Fruit fly (Drosophila melanogaster) whole organism, adult: ENCODE data around the gene pros.
A peak's percentile ranks its signal among the peaks of the same experiment; 100 is the strongest.

Source experiments
- CG11617 ChIP-seq: fragments of 200-800 bp; sonication (Bioruptor generic); optimal IDR thresholded peaks from 2 replicates; lab custom pipeline; 2017; ENCODE audit warnings: mild to moderate bottlenecking, missing biosample characterization, missing genetic modification reagents, missing genetic modification characterization
- CG12768 ChIP-seq: fragments of 200-800 bp; sonication (Bioruptor generic); optimal IDR thresholded peaks from 2 replicates; lab custom pipeline; 2017; ENCODE audit warnings: missing biosample characterization, missing genetic modification characterization, mild to moderate bottlenecking, moderate library complexity, missing genetic modification reagents
- CG14711 ChIP-seq: fragments of 200-800 bp; sonication (Bioruptor generic); optimal IDR thresholded peaks from 2 replicates; lab custom pipeline; 2018; ENCODE audit warnings: missing biosample characterization, mild to moderate bottlenecking, missing genetic modification characterization, moderate library complexity
- CG1620 ChIP-seq: fragments of 200-800 bp; sonication (Bioruptor generic); optimal IDR thresholded peaks from 2 replicates; lab custom pipeline; 2016; ENCODE audit warnings: missing biosample characterization, missing genetic modification characterization
- CG33017 ChIP-seq: fragments of 200-800 bp; sonication (Bioruptor generic); optimal IDR thresholded peaks from 2 replicates; lab custom pipeline; 2018; ENCODE audit warnings: missing biosample characterization, mild to moderate bottlenecking, missing genetic modification characterization, moderate library complexity
- CG5204 ChIP-seq: fragments of 200-800 bp; sonication (Bioruptor generic); optimal IDR thresholded peaks from 2 replicates; lab custom pipeline; 2016; ENCODE audit warnings: missing biosample characterization, missing genetic modification characterization
- CG7045 ChIP-seq: fragments of 200-800 bp; sonication (Bioruptor generic); optimal IDR thresholded peaks from 2 replicates; lab custom pipeline; 2017; ENCODE audit warnings: missing biosample characterization, mild to moderate bottlenecking, missing genetic modification characterization
- CG7101 ChIP-seq: fragments of 200-800 bp; sonication (Bioruptor generic); optimal IDR thresholded peaks from 2 replicates; lab custom pipeline; 2018; ENCODE audit warnings: missing biosample characterization, mild to moderate bottlenecking, missing genetic modification characterization, moderate library complexity
- Clk ChIP-seq: fragments of 200-800 bp; sonication (Bioruptor generic); optimal IDR thresholded peaks from 2 replicates; lab custom pipeline; 2017; ENCODE audit warnings: missing biosample characterization, missing genetic modification characterization
- Crg-1 ChIP-seq: fragments of 200-800 bp; sonication (Bioruptor generic); optimal IDR thresholded peaks from 2 replicates; lab custom pipeline; 2016; ENCODE audit warnings: missing biosample characterization, missing genetic modification characterization
- Hr96 ChIP-seq: fragments of 200-800 bp; sonication (Bioruptor generic); optimal IDR thresholded peaks from 2 replicates; lab custom pipeline; 2016; ENCODE audit warnings: missing biosample characterization, missing genetic modification characterization
- Mnt ChIP-seq: fragments of 200-800 bp; sonication (Bioruptor generic); optimal IDR thresholded peaks from 2 replicates; lab custom pipeline; 2016; ENCODE audit warnings: missing biosample characterization, mild to moderate bottlenecking, missing genetic modification characterization
- bab1 ChIP-seq: fragments of 200-800 bp; sonication (Bioruptor generic); optimal IDR thresholded peaks from 3 replicates; lab custom pipeline; 2019; ENCODE audit warnings: missing biosample characterization, mild to moderate bottlenecking, missing genetic modification characterization, moderate library complexity
- cic ChIP-seq: fragments of 200-800 bp; sonication (Bioruptor generic); optimal IDR thresholded peaks from 2 replicates; lab custom pipeline; 2017; ENCODE audit warnings: missing biosample characterization, mild to moderate bottlenecking, missing genetic modification characterization, moderate library complexity
- cnc ChIP-seq, 2 experiments: fragments of >200 bp; optimal IDR thresholded peaks; 2 replicates each; lab custom pipeline; 2017
- kay ChIP-seq: fragments of 200-800 bp; sonication (Bioruptor generic); peaks from one replicate; lab custom pipeline; 2016; ENCODE audit warnings: missing biosample characterization, missing genetic modification characterization, borderline replicate concordance
- ovo ChIP-seq: fragments of 200-800 bp; sonication (Bioruptor generic); optimal IDR thresholded peaks from 2 replicates; lab custom pipeline; 2016; ENCODE audit warnings: missing biosample characterization, missing genetic modification characterization
- pad ChIP-seq: fragments of 200-800 bp; sonication (Bioruptor generic); optimal IDR thresholded peaks from 3 replicates; lab custom pipeline; 2017; ENCODE audit warnings: missing biosample characterization, missing genetic modification characterization, mild to moderate bottlenecking, moderate library complexity, missing genetic modification reagents
- tj ChIP-seq: fragments of 200-800 bp; sonication (Bioruptor generic); optimal IDR thresholded peaks from 3 replicates; lab custom pipeline; 2017; ENCODE audit warnings: missing biosample characterization, mild to moderate bottlenecking, missing genetic modification characterization, moderate library complexity
- toe ChIP-seq: fragments of 200-800 bp; sonication (Bioruptor generic); optimal IDR thresholded peaks from 2 replicates; lab custom pipeline; 2016; ENCODE audit warnings: missing biosample characterization, missing genetic modification characterization

Gene pros

DNA sequence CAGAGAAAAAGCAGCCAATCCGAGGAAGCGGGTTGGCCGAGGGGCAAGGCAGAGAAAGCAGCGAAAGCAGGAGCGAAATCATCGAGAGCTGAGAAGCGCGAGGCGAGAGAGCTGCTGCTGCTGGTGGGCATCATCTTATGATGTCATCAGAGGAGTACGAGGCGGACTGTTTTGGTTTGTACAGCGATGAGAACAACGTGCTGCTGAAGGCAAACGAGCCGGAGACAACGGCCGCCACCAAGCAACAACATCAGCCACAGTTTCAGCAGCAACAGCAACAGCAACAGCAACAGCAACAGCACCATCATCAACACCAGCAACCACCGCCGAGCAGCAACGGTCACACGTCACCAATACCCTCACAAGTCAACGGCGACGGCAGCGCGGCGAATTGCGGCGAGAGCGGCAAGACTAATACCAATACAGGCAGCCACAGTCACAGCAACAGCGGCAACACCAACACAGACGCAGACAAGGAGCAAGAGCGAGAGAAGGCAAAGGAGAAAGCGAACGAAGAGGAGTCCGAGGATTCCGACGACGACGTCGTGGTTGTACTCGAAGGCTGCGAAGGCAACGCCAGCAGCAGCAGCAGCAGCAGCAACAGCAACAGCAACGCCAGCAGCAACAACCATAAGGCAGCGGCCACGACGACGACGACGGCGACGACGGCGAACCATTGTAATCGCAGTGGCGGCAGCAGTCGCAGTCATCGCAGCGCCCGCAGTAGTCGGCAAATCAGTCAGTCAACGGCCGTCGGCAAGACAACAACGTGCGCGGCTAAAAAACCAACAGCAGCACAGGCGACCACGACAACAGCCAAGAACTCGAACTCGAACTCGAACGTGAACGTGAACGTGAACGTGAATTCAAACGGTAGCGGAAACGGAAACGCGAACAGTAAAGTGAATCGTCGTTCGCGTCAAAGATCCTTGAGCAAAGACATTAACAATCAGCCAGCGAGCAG lies 44.1 kb downstream of the pros start:
- TF ChIP-seq pad (GFP tag; lab: Kevin White, UChicago) (peak; percentile 79), CG33017 (tag; lab: Kevin White, UChicago) (no peak)

DNA sequence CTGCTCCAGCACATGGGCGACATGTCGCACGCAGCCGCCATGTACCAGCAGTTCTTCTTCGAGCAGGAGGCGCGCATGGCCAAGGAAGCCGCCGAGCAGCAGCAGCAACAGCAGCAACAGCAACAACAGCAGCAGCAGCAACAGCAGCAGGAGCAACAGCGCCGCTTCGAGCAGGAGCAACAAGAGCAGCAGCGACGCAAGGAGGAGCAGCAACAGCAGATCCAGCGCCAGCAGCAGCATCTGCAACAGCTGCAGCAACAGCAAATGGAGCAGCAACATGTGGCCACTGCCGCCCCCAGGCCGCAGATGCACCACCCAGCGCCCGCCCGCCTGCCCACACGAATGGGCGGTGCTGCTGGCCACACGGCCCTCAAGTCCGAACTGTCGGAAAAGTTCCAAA lies 46.9 kb downstream of the pros start:
- no peak for TF ChIP-seq CG14711
- no peak for TF ChIP-seq tj (GFP tag; lab: Kevin White, UChicago)

DNA sequence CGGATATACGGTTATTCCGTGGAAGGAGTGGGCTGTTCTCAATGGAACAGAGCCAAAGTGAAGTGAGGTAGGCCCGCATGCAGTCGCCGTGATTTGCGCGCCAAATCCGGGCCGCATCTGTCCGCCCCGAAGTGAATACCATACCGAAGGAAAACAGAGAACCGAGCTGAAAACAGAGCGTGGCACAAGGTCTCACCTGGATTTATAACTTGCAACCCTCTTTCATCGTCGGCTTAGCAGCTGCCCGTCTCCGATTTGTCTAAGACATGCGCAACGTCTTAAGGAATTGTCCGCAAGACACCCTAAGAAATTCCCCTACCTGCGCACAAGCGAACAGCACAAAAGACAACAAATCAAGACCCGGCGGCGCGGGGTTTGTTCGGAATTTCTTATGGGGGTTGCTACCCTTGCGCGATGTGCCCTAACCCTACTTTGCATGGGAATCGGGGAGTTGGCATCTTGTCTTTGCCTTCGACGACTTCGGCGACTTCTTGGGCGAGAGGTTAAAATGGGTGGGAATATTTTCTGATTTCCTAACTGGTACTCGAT lies 50.4 kb downstream of the pros start:
- TF ChIP-seq toe (GFP tag; lab: Kevin White, UChicago) (no peak), kay (GFP tag; lab: Kevin White, UChicago) (no peak), CG11617 (GFP tag; lab: Kevin White, UChicago) (no peak), Clk (GFP tag; lab: Kevin White, UChicago) (no peak), CG7045 (no peak), CG1620 (GFP tag; lab: Kevin White, UChicago) (no peak), CG5204 (GFP tag; lab: Kevin White, UChicago) (no peak), Hr96 (GFP tag; lab: Kevin White, UChicago) (no peak), CG33017 (tag; lab: Kevin White, UChicago) (no peak)

DNA sequence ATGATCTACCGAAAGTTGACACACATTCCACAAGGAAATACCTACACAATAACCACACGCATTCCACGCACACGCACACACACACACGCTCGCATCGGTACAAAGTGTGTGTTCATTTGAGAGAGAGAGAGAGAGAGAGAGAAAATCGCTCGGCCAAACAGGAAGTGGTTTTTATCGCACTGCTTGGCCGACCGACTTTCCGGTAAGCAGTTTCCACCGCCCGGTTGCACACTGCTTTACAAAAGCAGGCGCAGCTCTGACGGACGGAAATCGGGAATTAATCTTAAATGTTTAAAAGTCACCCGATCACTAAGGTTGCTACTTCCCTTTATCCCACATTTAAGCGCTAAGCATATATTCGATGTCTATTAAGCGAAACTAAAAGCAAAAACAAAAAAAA lies 64.5 kb downstream of the pros start:
- TF ChIP-seq ovo: no peak
- no peak for TF ChIP-seq CG5204 (GFP tag; lab: Kevin White, UChicago)
- TF ChIP-seq CG1620 (GFP tag; lab: Kevin White, UChicago): no peak
- TF ChIP-seq cnc (optimal IDR thresholded peaks at IDR 0.05; lab: Kevin White, UChicago): no peak
- no peak for TF ChIP-seq Crg-1
- TF ChIP-seq bab1 (GFP tag; lab: Kevin White, UChicago): no peak
- TF ChIP-seq tj (GFP tag; lab: Kevin White, UChicago): no peak
- no peak for TF ChIP-seq Mnt
- TF ChIP-seq CG33017 (tag; lab: Kevin White, UChicago): no peak
- no peak for TF ChIP-seq CG7045
- TF ChIP-seq toe (GFP tag; lab: Kevin White, UChicago): no peak
- no peak for TF ChIP-seq CG12768 (GFP tag; lab: Kevin White, UChicago)
- no peak for TF ChIP-seq CG11617 (GFP tag; lab: Kevin White, UChicago)
- TF ChIP-seq cic (GFP tag; lab: Kevin White, UChicago): no peak
- no peak for TF ChIP-seq pad (GFP tag; lab: Kevin White, UChicago)
- TF ChIP-seq kay (GFP tag; lab: Kevin White, UChicago): no peak

DNA sequence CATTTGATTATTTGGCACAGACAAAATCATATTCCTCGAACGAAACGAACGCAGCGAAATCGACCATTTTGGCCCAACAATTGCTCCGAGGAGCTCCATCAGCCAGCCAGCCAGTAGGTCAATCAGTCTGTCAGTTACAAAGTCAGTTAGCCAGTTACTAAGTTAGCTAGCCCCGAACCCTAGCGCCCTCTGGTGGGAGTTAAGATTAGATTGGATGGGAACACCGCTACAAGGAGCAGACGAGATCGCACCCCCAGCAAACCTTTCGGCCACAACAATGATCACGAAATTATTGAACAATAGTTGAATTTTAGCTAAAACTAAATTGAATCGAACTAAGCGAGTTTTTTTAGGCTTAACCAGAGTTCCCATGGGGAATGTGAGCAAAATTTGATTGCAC lies 65.6 kb downstream of the pros start:
- TF ChIP-seq kay (GFP tag; lab: Kevin White, UChicago): no peak
- no peak for TF ChIP-seq CG1620 (GFP tag; lab: Kevin White, UChicago)

DNA sequence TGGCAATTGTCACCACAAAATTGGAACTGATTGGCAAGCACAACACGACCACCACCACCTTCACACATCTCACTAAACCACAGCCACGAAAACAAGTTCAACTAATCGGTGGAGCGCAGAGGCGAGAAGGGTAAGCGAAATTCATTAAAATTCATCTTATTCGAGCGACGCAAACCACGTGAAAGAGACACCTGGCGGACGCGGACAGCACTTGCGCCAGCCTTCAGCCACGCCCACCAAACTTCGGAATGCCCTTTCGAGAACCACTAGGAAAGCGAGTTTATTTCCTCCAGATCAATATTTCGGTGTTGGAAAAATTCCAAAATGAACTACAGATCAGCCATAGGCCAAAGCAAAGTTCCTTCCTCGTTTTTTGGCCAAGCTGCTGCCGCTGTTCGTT lies 67.3 kb downstream of the pros start:
- TF ChIP-seq cnc (optimal IDR thresholded peaks at IDR 0.05; lab: Kevin White, UChicago) (no peak), Hr96 (GFP tag; lab: Kevin White, UChicago) (no peak), cic (GFP tag; lab: Kevin White, UChicago) (no peak), CG7045 (no peak), bab1 (GFP tag; lab: Kevin White, UChicago) (no peak), CG1620 (GFP tag; lab: Kevin White, UChicago) (no peak), CG14711 (no peak), CG7101 (tag; lab: Kevin White, UChicago) (no peak), kay (GFP tag; lab: Kevin White, UChicago) (no peak), Mnt (no peak), Clk (GFP tag; lab: Kevin White, UChicago) (no peak), CG33017 (tag; lab: Kevin White, UChicago) (no peak), toe (GFP tag; lab: Kevin White, UChicago) (no peak), pad (GFP tag; lab: Kevin White, UChicago) (no peak), CG12768 (GFP tag; lab: Kevin White, UChicago) (no peak), Crg-1 (no peak)

DNA sequence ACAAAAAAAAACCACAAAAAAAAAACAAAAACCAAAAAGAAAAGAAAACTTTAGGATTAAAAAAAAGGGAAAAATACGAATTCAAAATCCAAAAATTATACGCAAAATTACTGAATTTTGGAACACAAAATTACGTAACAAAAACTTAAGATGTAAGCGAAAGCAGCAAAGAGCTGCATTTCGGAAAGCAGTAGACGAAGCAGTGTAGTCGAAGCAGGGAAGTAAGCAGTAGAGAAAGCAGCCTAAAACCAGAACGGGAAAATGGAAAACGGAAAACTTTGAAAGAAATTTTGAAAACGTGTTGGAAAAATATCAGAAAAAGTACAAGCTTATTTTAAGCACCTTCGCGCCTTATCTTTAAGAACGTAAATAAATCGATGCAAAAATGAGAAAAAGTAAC lies 74.6 kb downstream of the pros start:
- TF ChIP-seq CG1620 (GFP tag; lab: Kevin White, UChicago) (no peak), CG14711 (no peak), CG7101 (tag; lab: Kevin White, UChicago) (no peak), cic (GFP tag; lab: Kevin White, UChicago) (no peak), Mnt (no peak), Hr96 (GFP tag; lab: Kevin White, UChicago) (no peak), CG11617 (GFP tag; lab: Kevin White, UChicago) (no peak), Clk (GFP tag; lab: Kevin White, UChicago) (no peak)
